Worm (Caenorhabditis elegans) whole organism, L4 larva: ENCODE measurements around the gene F35E12.6.

ENCODE experiments used
- F37D6.2 ChIP-seq: sonication (generic microtip); optimal IDR thresholded peaks from 2 replicates; lab custom pipeline; 2016; ENCODE audit warnings: mild to moderate bottlenecking, missing genetic modification characterization, missing compliant biosample characterization
- F44E2.7 ChIP-seq: fragments of 200-800 bp; sonication (Bioruptor generic); IDR thresholded peaks from 2 replicates; pipeline ENCODE4 v2.1.2; 2022; ENCODE audit warnings: missing genetic modification characterization, missing compliant biosample characterization
- R02D3.7 ChIP-seq: fragments of 150-350 bp; sonication (generic microtip); optimal IDR thresholded peaks from 3 replicates; lab custom pipeline; 2014; ENCODE audit warnings: missing biosample characterization, missing genetic modification characterization
- ZK337.2 ChIP-seq: fragments of 200-800 bp; sonication (Bioruptor generic); IDR thresholded peaks from 2 replicates; pipeline ENCODE4 v1.3.6; 2022; ENCODE audit warnings: missing genetic modification reagents, missing genetic modification characterization, missing compliant biosample characterization
- aly-2 ChIP-seq: sonication (generic microtip); optimal IDR thresholded peaks from 2 replicates; lab custom pipeline; 2018; ENCODE audit warnings: missing biosample characterization, missing genetic modification characterization
- ama-1 ChIP-seq: fragments of 150-350 bp; optimal IDR thresholded peaks from 2 replicates; lab custom pipeline; 2014; ENCODE audit warnings: inconsistent platforms, mixed read lengths
- arid-1 ChIP-seq: fragments of 200-800 bp; sonication (Bioruptor generic); conservative IDR thresholded peaks from 2 replicates; pipeline ENCODE4 v1.3.6; 2022; ENCODE audit warnings: missing genetic modification reagents, missing genetic modification characterization, missing compliant biosample characterization
- ceh-28 ChIP-seq: fragments of 150-350 bp; optimal IDR thresholded peaks from 2 replicates; lab custom pipeline; 2014; ENCODE audit warnings: missing biosample characterization, missing genetic modification reagents, missing genetic modification characterization
- ceh-44 ChIP-seq: fragments of 200-800 bp; sonication (Bioruptor generic); IDR thresholded peaks from 2 replicates; pipeline ENCODE4 v1.3.6; 2022; ENCODE audit warnings: missing genetic modification reagents, missing genetic modification characterization, missing compliant biosample characterization
- ceh-62 ChIP-seq: sonication (generic microtip); optimal IDR thresholded peaks from 2 replicates; lab custom pipeline; 2017; ENCODE audit warnings: missing biosample characterization, missing genetic modification characterization
- daf-12 ChIP-seq: fragments of 150-350 bp; optimal IDR thresholded peaks from 2 replicates; lab custom pipeline; 2014; ENCODE audit warnings: missing biosample characterization, missing genetic modification reagents, missing genetic modification characterization
- dmd-6 ChIP-seq: fragments of 200-800 bp; sonication (Bioruptor generic); IDR thresholded peaks from 2 replicates; pipeline ENCODE4 v1.3.6; 2022; ENCODE audit warnings: missing genetic modification reagents, missing genetic modification characterization, missing compliant biosample characterization
- dmd-8 ChIP-seq: fragments of 200-800 bp; sonication (Bioruptor generic); IDR thresholded peaks from 2 replicates; pipeline ENCODE4 v1.3.6; 2022; ENCODE audit warnings: missing genetic modification characterization, missing compliant biosample characterization
- dmd-9 ChIP-seq: fragments of 200-800 bp; sonication (Bioruptor generic); IDR thresholded peaks from 2 replicates; pipeline ENCODE4 v1.3.6; 2022; ENCODE audit warnings: missing genetic modification reagents, missing genetic modification characterization, missing compliant biosample characterization
- duxl-1 ChIP-seq: sonication (generic microtip); optimal IDR thresholded peaks from 2 replicates; lab custom pipeline; 2016; ENCODE audit warnings: mild to moderate bottlenecking, missing genetic modification characterization, moderate library complexity, missing compliant biosample characterization; ENCODE audit not compliant: poor library complexity
- dve-1 ChIP-seq: sonication (generic microtip); optimal IDR thresholded peaks from 2 replicates; lab custom pipeline; 2017; ENCODE audit warnings: antibody characterized with exemption, mild to moderate bottlenecking, missing genetic modification characterization, missing compliant biosample characterization; ENCODE audit not compliant: insufficient read depth
- egl-43 ChIP-seq: fragments of 200-800 bp; sonication (Bioruptor generic); IDR thresholded peaks from 2 replicates; pipeline ENCODE4 v1.3.6; 2022; ENCODE audit warnings: missing genetic modification reagents, missing genetic modification characterization, missing compliant biosample characterization
- fkh-10 ChIP-seq: fragments of 150-350 bp; optimal IDR thresholded peaks from 2 replicates; lab custom pipeline; 2014; ENCODE audit warnings: missing biosample characterization, missing genetic modification reagents, missing genetic modification characterization
- gei-8 ChIP-seq: fragments of 200-800 bp; sonication (Bioruptor generic); optimal IDR thresholded peaks from 2 replicates; lab custom pipeline; 2018; ENCODE audit warnings: mild to moderate bottlenecking, missing genetic modification characterization, missing compliant biosample characterization
- hlh-11 ChIP-seq: fragments of 200-800 bp; sonication (Bioruptor generic); optimal IDR thresholded peaks from 2 replicates; lab custom pipeline; 2018; ENCODE audit warnings: mild to moderate bottlenecking, missing genetic modification characterization, missing compliant biosample characterization
- lin-38 ChIP-seq: fragments of 200-800 bp; sonication (Bioruptor generic); IDR thresholded peaks from 2 replicates; pipeline ENCODE4 v1.3.6; 2022; ENCODE audit warnings: missing genetic modification reagents, missing genetic modification characterization, missing compliant biosample characterization
- lir-3 ChIP-seq: sonication (generic microtip); optimal IDR thresholded peaks from 2 replicates; lab custom pipeline; 2016; ENCODE audit warnings: mild to moderate bottlenecking, missing genetic modification characterization, missing compliant biosample characterization
- madf-5 ChIP-seq, 2 experiments: fragments of 200-800 bp; sonication (Bioruptor generic); IDR thresholded peaks; 2 replicates each; pipeline ENCODE4 v1.3.6; 2022; ENCODE audit warnings: missing compliant biosample characterization in 2 of 2, missing genetic modification characterization in 2 of 2
- mdl-1 ChIP-seq, 2 experiments: fragments of 150-350 bp in 1 of 2; sonication (generic microtip) in 1 of 2; optimal IDR thresholded peaks; 2 replicates each; lab custom pipeline; 2014 to 2017; ENCODE audit warnings: missing biosample characterization in 2 of 2, missing genetic modification characterization in 2 of 2
- mxl-2 ChIP-seq: fragments of 200-800 bp; sonication (Bioruptor generic); conservative IDR thresholded peaks from 2 replicates; pipeline ENCODE4 v1.3.6; 2022; ENCODE audit warnings: missing genetic modification reagents, missing genetic modification characterization, missing compliant biosample characterization
- nhr-237 ChIP-seq: sonication (generic microtip); optimal IDR thresholded peaks from 2 replicates; lab custom pipeline; 2017; ENCODE audit warnings: missing biosample characterization, missing genetic modification characterization
- nhr-25 ChIP-seq: sonication (generic microtip); optimal IDR thresholded peaks from 2 replicates; lab custom pipeline; 2017; ENCODE audit warnings: missing genetic modification characterization, mild to moderate bottlenecking, missing compliant biosample characterization, antibody characterized with exemption, moderate library complexity, borderline replicate concordance; ENCODE audit not compliant: insufficient read depth
- nhr-6 ChIP-seq: fragments of 150-350 bp; optimal IDR thresholded peaks from 2 replicates; lab custom pipeline; 2014; ENCODE audit warnings: missing biosample characterization, missing genetic modification characterization
- nhr-76 ChIP-seq: fragments of 150-350 bp; optimal IDR thresholded peaks from 2 replicates; lab custom pipeline; 2014; ENCODE audit warnings: missing biosample characterization, missing genetic modification characterization
- nhr-77 ChIP-seq: fragments of 150-350 bp; optimal IDR thresholded peaks from 2 replicates; lab custom pipeline; 2014; ENCODE audit warnings: missing biosample characterization, missing genetic modification characterization
- pha-4 ChIP-seq, 2 experiments: fragments of 150-350 bp in 1 of 2; fragments of 200-800 bp in 1 of 2; sonication (Bioruptor generic) in 1 of 2; IDR thresholded peaks in 1 of 2; optimal IDR thresholded peaks in 1 of 2; 2 replicates each; pipeline versions ENCODE4 v1.3.6 to Lab custom; 2014 to 2022; ENCODE audit warnings: missing genetic modification characterization in 2 of 2, missing genetic modification reagents in 2 of 2, missing biosample characterization in 1 of 2, missing compliant biosample characterization in 1 of 2
- pqm-1 ChIP-seq: sonication (generic microtip); optimal IDR thresholded peaks from 2 replicates; lab custom pipeline; 2017; ENCODE audit warnings: missing biosample characterization, missing genetic modification characterization
- rbr-2 ChIP-seq: sonication (generic microtip); optimal IDR thresholded peaks from 2 replicates; lab custom pipeline; 2016; ENCODE audit warnings: missing genotype, missing genetic modification characterization, missing compliant biosample characterization
- snpc-4 ChIP-seq: fragments of 150-350 bp; optimal IDR thresholded peaks from 2 replicates; lab custom pipeline; 2014; ENCODE audit warnings: missing biosample characterization, missing genetic modification characterization
- spr-1 ChIP-seq: sonication (generic microtip); optimal IDR thresholded peaks from 2 replicates; lab custom pipeline; 2016; ENCODE audit warnings: mild to moderate bottlenecking, missing genetic modification characterization, missing compliant biosample characterization
- unc-39 ChIP-seq: sonication (generic microtip); optimal IDR thresholded peaks from 2 replicates; lab custom pipeline; 2017; ENCODE audit warnings: missing biosample characterization, missing genetic modification characterization
- unc-62 ChIP-seq, 3 experiments: fragments of 150-350 bp in 1 of 3; sonication (generic microtip); optimal IDR thresholded peaks in 2 of 3; peaks in 1 of 3; 1 replicate in 1 of 3; 2 replicates in 2 of 3; lab custom pipeline; 2014 to 2017; ENCODE audit warnings: missing biosample characterization in 3 of 3, missing genetic modification characterization in 3 of 3, missing genetic modification reagents in 3 of 3, missing genotype in 1 of 3
- zag-1 ChIP-seq: fragments of 150-350 bp; optimal IDR thresholded peaks from 2 replicates; lab custom pipeline; 2014; ENCODE audit warnings: missing biosample characterization, missing genetic modification characterization
- zfp-3 ChIP-seq: fragments of 200-800 bp; sonication (Bioruptor generic); conservative IDR thresholded peaks from 2 replicates; pipeline ENCODE4 v1.3.6; 2022; ENCODE audit warnings: missing genetic modification reagents, missing genetic modification characterization, missing compliant biosample characterization
- zip-2 ChIP-seq: fragments of 150-350 bp; optimal IDR thresholded peaks from 2 replicates; lab custom pipeline; 2014; ENCODE audit warnings: missing biosample characterization, missing genetic modification characterization
- ztf-11 ChIP-seq: fragments of 150-350 bp; optimal IDR thresholded peaks from 2 replicates; lab custom pipeline; 2014; ENCODE audit warnings: missing biosample characterization, missing genetic modification characterization

The F35E12.6 gene

DNA sequence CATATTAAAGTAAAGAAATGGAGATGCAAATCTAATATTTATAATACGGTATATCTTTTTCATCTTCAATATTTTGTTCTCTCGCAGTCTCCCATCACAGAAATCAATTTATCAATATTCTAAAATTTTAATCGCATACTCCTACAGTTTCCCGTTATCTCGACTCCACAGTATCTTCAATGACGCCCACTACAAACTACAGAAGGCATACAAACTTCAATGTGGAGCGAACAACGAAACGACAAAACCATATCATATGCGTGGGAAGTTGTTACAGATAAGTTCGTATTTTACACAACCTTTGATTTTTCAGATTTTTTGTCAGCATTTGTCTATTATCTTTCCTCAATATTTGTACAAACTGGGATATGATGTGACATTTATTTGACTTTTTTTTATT, 3.9 kb upstream of the F35E12.6 start (continued):
- peak; percentile 72 for TF ChIP-seq pqm-1
- TF ChIP-seq unc-62 (GFP tag; optimal IDR thresholded peaks at IDR 0.05 in 1 of 2; lab: Kevin White, UChicago): no peak
- no peak for TF ChIP-seq unc-62 (tag; optimal IDR thresholded peaks at IDR 0.05; lab: Kevin White, UChicago)
- no peak for TF ChIP-seq snpc-4 (tag; lab: Kevin White, UChicago)
- TF ChIP-seq duxl-1 (tag; lab: Kevin White, UChicago): no peak
- peak; percentile 81 for TF ChIP-seq dve-1
- no peak for TF ChIP-seq nhr-76 (tag; lab: Kevin White, UChicago)
- TF ChIP-seq ceh-44 (GFP tag; lab: Robert Waterston, UW): no peak
- TF ChIP-seq rbr-2 (tag; lab: Kevin White, UChicago): no peak
- TF ChIP-seq hlh-11 (tag; lab: Kevin White, UChicago): peak; percentile 30
- TF ChIP-seq ztf-11 (tag; lab: Kevin White, UChicago): no peak
- no peak for TF ChIP-seq zip-2 (tag; lab: Kevin White, UChicago)
- TF ChIP-seq mdl-1 (tag; optimal IDR thresholded peaks at IDR 0.05; lab: Kevin White, UChicago): no peak
- no peak for TF ChIP-seq nhr-237 (tag; lab: Kevin White, UChicago)
- no peak for TF ChIP-seq dmd-9 (GFP tag; lab: Robert Waterston, UW)
- TF ChIP-seq ceh-62 (tag; lab: Kevin White, UChicago): no peak
- TF ChIP-seq lin-38 (GFP tag; lab: Robert Waterston, UW): no peak
- TF ChIP-seq ZK337.2 (GFP tag; lab: Robert Waterston, UW): no peak
- TF ChIP-seq madf-5 (GFP tag; IDR thresholded peaks at IDR 0.05; lab: Robert Waterston, UW): no peak
- no peak for TF ChIP-seq R02D3.7 (tag; lab: Kevin White, UChicago)
- no peak for TF ChIP-seq mxl-2 (GFP tag; lab: Robert Waterston, UW)
- no peak for TF ChIP-seq pha-4 (GFP tag; IDR thresholded peaks at IDR 0.05; lab: Robert Waterston, UW)
- no peak for TF ChIP-seq pha-4 (tag; optimal IDR thresholded peaks at IDR 0.05; lab: Kevin White, UChicago)
- TF ChIP-seq zfp-3 (GFP tag; lab: Robert Waterston, UW): no peak
- no peak for TF ChIP-seq dmd-8 (GFP tag; lab: Robert Waterston, UW)
- no peak for TF ChIP-seq nhr-77 (tag; lab: Kevin White, UChicago)
- TF ChIP-seq ceh-28 (tag; lab: Kevin White, UChicago): no peak
- no peak for TF ChIP-seq gei-8 (GFP tag; lab: Kevin White, UChicago)
- TF ChIP-seq lir-3 (tag; lab: Kevin White, UChicago): no peak
- no peak for TF ChIP-seq F37D6.2 (tag; lab: Kevin White, UChicago)
- no peak for TF ChIP-seq fkh-10
- no peak for TF ChIP-seq egl-43 (GFP tag; lab: Robert Waterston, UW)
- no peak for TF ChIP-seq nhr-25 (tag; lab: Kevin White, UChicago)
- TF ChIP-seq spr-1 (tag; lab: Kevin White, UChicago): no peak
- no peak for TF ChIP-seq F44E2.7 (GFP tag; lab: Robert Waterston, UW)
- no peak for TF ChIP-seq arid-1 (GFP tag; lab: Robert Waterston, UW)
- TF ChIP-seq daf-12 (tag; lab: Kevin White, UChicago): no peak
- TF ChIP-seq aly-2 (tag; lab: Kevin White, UChicago): no peak
- no peak for TF ChIP-seq unc-39 (tag; lab: Kevin White, UChicago)
- no peak for TF ChIP-seq ama-1 (lab: Kevin White, UChicago)
- peak; percentile 38; the same call in 1 of the 2 replicates for TF ChIP-seq dmd-6 (GFP tag; lab: Robert Waterston, UW)
- no peak for TF ChIP-seq zag-1

DNA sequence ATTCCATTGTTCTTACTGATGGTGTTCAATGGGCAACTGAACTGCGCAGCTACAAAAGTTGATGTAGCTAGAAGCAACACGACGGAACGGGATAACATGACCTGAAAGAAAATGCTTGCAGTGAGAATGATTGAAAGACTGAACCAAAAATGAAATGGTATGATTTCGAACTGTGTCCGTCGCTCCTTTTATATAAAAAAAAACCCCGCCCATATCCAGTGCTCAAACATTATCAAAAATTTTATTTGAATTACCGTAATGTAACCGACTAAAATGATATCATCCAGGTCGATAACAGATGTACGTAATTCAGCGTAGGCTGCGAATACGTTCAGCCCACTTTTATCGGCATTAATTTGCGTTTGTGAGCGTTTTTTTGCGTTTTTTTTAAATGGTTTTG, 2.3 kb upstream of the F35E12.6 start, which contains the start of gene irg-5:
TSS of gene irg-5 (minus strand) at position 101 of the 400 bp plus-strand sequence.
- TF ChIP-seq nhr-6 (tag; lab: Kevin White, UChicago) (no peak), unc-62 (GFP tag; optimal IDR thresholded peaks at IDR 0.05 in 1 of 2; lab: Kevin White, UChicago) (peak in 1 of 2 experiments; percentile 50), unc-62 (tag; optimal IDR thresholded peaks at IDR 0.05; lab: Kevin White, UChicago) (no peak)
